Worm (Caenorhabditis elegans) whole organism, L4/young adult: ENCODE data around the gene mab-10.

Experiments
- W03F9.2 ChIP-seq: fragments of 150-350 bp; optimal IDR thresholded peaks from 2 replicates; lab custom pipeline; 2014; ENCODE audit warnings: missing biosample characterization, missing genetic modification characterization
- him-1 ChIP-seq: sonication (generic microtip); optimal IDR thresholded peaks from 2 replicates; lab custom pipeline; 2016; ENCODE audit warnings: missing genotype, missing genetic modification reagents, missing genetic modification characterization, missing compliant biosample characterization

- TF ChIP-seq him-1 (no peak), W03F9.2 (no peak)
Measured at ce11 chrII:10553377-10554045, 25.6 kb downstream of the mab-10 start.
